Worm (Caenorhabditis elegans) whole organism, L4 larva: ENCODE measurements around the gene col-165.

ENCODE experiments used
- R02D3.7 ChIP-seq: fragments of 150-350 bp; sonication (generic microtip); optimal IDR thresholded peaks from 3 replicates; lab custom pipeline; 2014; ENCODE audit warnings: missing biosample characterization, missing genetic modification characterization
- T26A8.4 ChIP-seq: fragments of 200-800 bp; sonication (Bioruptor generic); IDR thresholded peaks from 2 replicates; pipeline ENCODE4 v1.3.6; 2022; ENCODE audit warnings: missing genetic modification characterization, missing compliant biosample characterization
- ama-1 ChIP-seq: fragments of 150-350 bp; optimal IDR thresholded peaks from 2 replicates; lab custom pipeline; 2014; ENCODE audit warnings: inconsistent platforms, mixed read lengths
- fos-1 ChIP-seq: fragments of 150-350 bp; optimal IDR thresholded peaks from 2 replicates; lab custom pipeline; 2014; ENCODE audit warnings: missing biosample characterization, missing genetic modification characterization
- nhr-11 ChIP-seq: fragments of 150-350 bp; optimal IDR thresholded peaks from 2 replicates; lab custom pipeline; 2014; ENCODE audit warnings: missing biosample characterization, missing genetic modification characterization
- nhr-25 ChIP-seq: sonication (generic microtip); optimal IDR thresholded peaks from 2 replicates; lab custom pipeline; 2017; ENCODE audit warnings: missing genetic modification characterization, mild to moderate bottlenecking, missing compliant biosample characterization, antibody characterized with exemption, moderate library complexity, borderline replicate concordance; ENCODE audit not compliant: insufficient read depth
- pqm-1 ChIP-seq: sonication (generic microtip); optimal IDR thresholded peaks from 2 replicates; lab custom pipeline; 2017; ENCODE audit warnings: missing biosample characterization, missing genetic modification characterization
- skn-1 ChIP-seq: fragments of 150-350 bp; optimal IDR thresholded peaks from 2 replicates; lab custom pipeline; 2014; ENCODE audit warnings: missing biosample characterization, missing genetic modification characterization
- snpc-4 ChIP-seq: fragments of 150-350 bp; optimal IDR thresholded peaks from 2 replicates; lab custom pipeline; 2014; ENCODE audit warnings: missing biosample characterization, missing genetic modification characterization

- TF ChIP-seq pqm-1 (no peak), nhr-11 (no peak), fos-1 (tag; lab: Kevin White, UChicago) (no peak), snpc-4 (no peak), T26A8.4 (no peak), skn-1 (tag; lab: Kevin White, UChicago) (no peak), ama-1 (lab: Kevin White, UChicago) (no peak), nhr-25 (tag; lab: Kevin White, UChicago) (no peak), R02D3.7 (no peak)
These were observed 46.9 kb downstream of the col-165 start for ce11 chrX:4400296-4400695.
